Fruit fly (Drosophila melanogaster): Measurements from ENCODE around the gene Wee1.

DNA sequence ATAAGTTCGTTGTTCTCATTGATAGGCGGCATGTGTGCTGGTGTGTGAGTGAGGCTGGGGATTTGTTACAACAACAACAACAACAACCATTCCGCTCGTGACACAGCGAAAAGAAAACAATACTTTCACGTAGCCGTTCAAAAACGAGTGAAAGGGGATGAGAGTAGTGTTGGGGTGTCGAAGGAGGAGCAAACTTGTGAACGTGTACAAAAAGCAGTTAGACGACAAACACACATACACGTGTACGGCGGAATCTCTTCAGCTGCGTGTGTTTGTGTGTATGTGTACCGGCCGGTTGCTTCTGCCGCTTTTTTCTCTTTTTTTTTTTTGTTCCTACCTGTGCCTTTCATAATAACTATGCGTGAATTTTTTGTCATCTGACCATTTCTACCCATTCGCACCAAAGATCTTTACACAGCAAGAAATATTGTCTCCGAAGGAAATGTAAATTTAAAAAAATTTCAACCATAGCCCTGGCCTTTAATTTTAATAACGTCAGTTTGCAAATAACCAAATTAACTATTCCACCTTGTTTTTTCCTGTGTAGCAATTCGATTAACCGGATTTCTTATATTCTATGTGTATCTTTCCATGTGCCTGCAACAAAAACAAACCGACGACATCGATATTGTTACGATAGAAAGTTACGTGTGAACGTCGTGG lies 8.3 kb upstream of the Wee1 start:
- TF ChIP-seq EcR (GFP tag; optimal IDR thresholded peaks at IDR 0.05) = peak; percentile 81
- peak; percentile 82 for TF ChIP-seq CG8159 (tag; optimal IDR thresholded peaks at IDR 0.05)
- no peak for TF ChIP-seq D1 (tag; optimal IDR thresholded peaks at IDR 0.05)
- no peak for TF ChIP-seq CG14655 (GFP tag; optimal IDR thresholded peaks at IDR 0.05)
- peak; percentile 82 for TF ChIP-seq CG34367 (tag; optimal IDR thresholded peaks at IDR 0.05)
- peak; percentile 90 for TF ChIP-seq Ets98B (GFP tag; IDR thresholded peaks at IDR 0.05)
- TF ChIP-seq CG32121 (GFP tag; IDR thresholded peaks at IDR 0.05) = peak; percentile 81
- no peak for TF ChIP-seq fd96Ca (GFP tag; IDR thresholded peaks at IDR 0.05)
- TF ChIP-seq CG17806 (tag; optimal IDR thresholded peaks at IDR 0.05) = peak; percentile 83
